Worm (Caenorhabditis elegans) whole organism, L2 larva: ENCODE results near the gene W06G6.10.

Experiments
- C34F6.9 ChIP-seq: fragments of 150-350 bp; optimal IDR thresholded peaks from 2 replicates; lab custom pipeline; 2014; ENCODE audit warnings: missing biosample characterization, missing genetic modification characterization
- F13H6.1 ChIP-seq: sonication (generic microtip); optimal IDR thresholded peaks from 2 replicates; lab custom pipeline; 2016; ENCODE audit warnings: missing genetic modification characterization, missing compliant biosample characterization
- R02D3.7 ChIP-seq: fragments of 150-350 bp; optimal IDR thresholded peaks from 2 replicates; lab custom pipeline; 2014; ENCODE audit warnings: missing biosample characterization, missing genetic modification characterization
- ZK546.5 ChIP-seq: sonication (generic microtip); optimal IDR thresholded peaks from 2 replicates; lab custom pipeline; 2017; ENCODE audit warnings: missing biosample characterization, missing genetic modification characterization
- aly-2 ChIP-seq: fragments of 150-350 bp; optimal IDR thresholded peaks from 2 replicates; lab custom pipeline; 2014; ENCODE audit warnings: missing biosample characterization, missing genetic modification characterization
- ama-1 ChIP-seq: fragments of 150-350 bp; optimal IDR thresholded peaks from 2 replicates; lab custom pipeline; 2018; ENCODE audit warnings: inconsistent platforms
- ceh-16 ChIP-seq: fragments of 150-350 bp; optimal IDR thresholded peaks from 2 replicates; lab custom pipeline; 2014; ENCODE audit warnings: missing biosample characterization, missing genetic modification characterization
- ceh-82 ChIP-seq: fragments of 150-350 bp; optimal IDR thresholded peaks from 2 replicates; lab custom pipeline; 2014; ENCODE audit warnings: missing biosample characterization, missing genetic modification characterization
- crh-2 ChIP-seq: sonication (generic microtip); optimal IDR thresholded peaks from 2 replicates; lab custom pipeline; 2017; ENCODE audit warnings: missing biosample characterization, missing genetic modification characterization
- dmd-4 ChIP-seq: sonication (generic microtip); optimal IDR thresholded peaks from 2 replicates; lab custom pipeline; 2017; ENCODE audit warnings: missing biosample characterization, missing genetic modification characterization
- egl-27 ChIP-seq: sonication (generic microtip); optimal IDR thresholded peaks from 3 replicates; lab custom pipeline; 2017; ENCODE audit warnings: missing biosample characterization, missing genetic modification reagents, missing genetic modification characterization
- fos-1 ChIP-seq: fragments of 150-350 bp; optimal IDR thresholded peaks from 2 replicates; lab custom pipeline; 2014; ENCODE audit warnings: missing biosample characterization, missing genetic modification characterization
- gmeb-1 ChIP-seq: fragments of 150-350 bp; optimal IDR thresholded peaks from 2 replicates; lab custom pipeline; 2014; ENCODE audit warnings: missing biosample characterization, missing genetic modification characterization
- lin-11 ChIP-seq: fragments of 150-350 bp; sonication (generic microtip); optimal IDR thresholded peaks from 2 replicates; lab custom pipeline; 2014; ENCODE audit warnings: missing biosample characterization, missing genetic modification characterization, inconsistent platforms, mixed read lengths
- lin-13 ChIP-seq: fragments of 150-350 bp; optimal IDR thresholded peaks from 2 replicates; lab custom pipeline; 2014; ENCODE audit warnings: missing biosample characterization, missing genetic modification reagents, missing genetic modification characterization
- lin-39 ChIP-seq: fragments of 150-350 bp; optimal IDR thresholded peaks from 2 replicates; lab custom pipeline; 2014; ENCODE audit warnings: missing biosample characterization, missing genetic modification reagents, missing genetic modification characterization
- mab-5 ChIP-seq: fragments of 150-350 bp; optimal IDR thresholded peaks from 2 replicates; lab custom pipeline; 2014; ENCODE audit warnings: missing biosample characterization, missing genetic modification characterization
- nhr-10 ChIP-seq: sonication (generic microtip); optimal IDR thresholded peaks from 2 replicates; lab custom pipeline; 2017; ENCODE audit warnings: missing biosample characterization, missing genetic modification characterization
- nhr-129 ChIP-seq: fragments of 150-350 bp; optimal IDR thresholded peaks from 2 replicates; lab custom pipeline; 2014; ENCODE audit warnings: missing biosample characterization, missing genetic modification characterization
- nhr-23 ChIP-seq: fragments of 150-350 bp; optimal IDR thresholded peaks from 2 replicates; lab custom pipeline; 2014; ENCODE audit warnings: missing biosample characterization, missing genetic modification reagents, missing genetic modification characterization
- nhr-237 ChIP-seq: fragments of 150-350 bp; optimal IDR thresholded peaks from 2 replicates; lab custom pipeline; 2014; ENCODE audit warnings: missing biosample characterization, missing genetic modification characterization
- nhr-25 ChIP-seq: fragments of 150-350 bp; sonication (generic microtip); optimal IDR thresholded peaks from 3 replicates; lab custom pipeline; 2014; ENCODE audit warnings: missing biosample characterization, missing genetic modification characterization
- nhr-6 ChIP-seq: fragments of 150-350 bp; optimal IDR thresholded peaks from 2 replicates; lab custom pipeline; 2014; ENCODE audit warnings: missing biosample characterization, missing genetic modification characterization
- nhr-77 ChIP-seq: fragments of 150-350 bp; optimal IDR thresholded peaks from 2 replicates; lab custom pipeline; 2014; ENCODE audit warnings: missing biosample characterization, missing genetic modification characterization
- peb-1 ChIP-seq: fragments of 150-350 bp; optimal IDR thresholded peaks from 2 replicates; lab custom pipeline; 2014; ENCODE audit warnings: missing biosample characterization, missing genetic modification characterization
- sem-4 ChIP-seq: fragments of 150-350 bp; optimal IDR thresholded peaks from 2 replicates; lab custom pipeline; 2014; ENCODE audit warnings: missing biosample characterization, missing genetic modification reagents, missing genetic modification characterization
- sma-3 ChIP-seq: sonication (generic microtip); optimal IDR thresholded peaks from 2 replicates; lab custom pipeline; 2016; ENCODE audit warnings: missing genetic modification reagents, missing genetic modification characterization, missing compliant biosample characterization
- sma-9 ChIP-seq, 2 experiments: fragments of 150-350 bp in 1 of 2; sonication (generic microtip) in 1 of 2; optimal IDR thresholded peaks; 2 replicates each; lab custom pipeline; 2014 to 2016; ENCODE audit warnings: missing genetic modification characterization in 2 of 2, mild to moderate bottlenecking in 1 of 2, missing biosample characterization in 1 of 2, missing compliant biosample characterization in 1 of 2, missing genetic modification reagents in 1 of 2, moderate library complexity in 1 of 2
- snpc-4 ChIP-seq: fragments of 150-350 bp; optimal IDR thresholded peaks from 2 replicates; lab custom pipeline; 2014; ENCODE audit warnings: missing biosample characterization, missing genetic modification characterization
- unc-39 ChIP-seq: fragments of 150-350 bp; optimal IDR thresholded peaks from 2 replicates; lab custom pipeline; 2014; ENCODE audit warnings: missing biosample characterization, missing genetic modification characterization
- ztf-1 ChIP-seq: fragments of 200-800 bp; sonication (Bioruptor generic); conservative IDR thresholded peaks from 2 replicates; pipeline ENCODE4 v1.3.6; 2022; ENCODE audit warnings: missing genetic modification characterization, missing compliant biosample characterization
- ztf-11 ChIP-seq: sonication (generic microtip); optimal IDR thresholded peaks from 2 replicates; lab custom pipeline; 2017; ENCODE audit warnings: missing biosample characterization, missing genetic modification characterization

W06G6.10 gene

DNA sequence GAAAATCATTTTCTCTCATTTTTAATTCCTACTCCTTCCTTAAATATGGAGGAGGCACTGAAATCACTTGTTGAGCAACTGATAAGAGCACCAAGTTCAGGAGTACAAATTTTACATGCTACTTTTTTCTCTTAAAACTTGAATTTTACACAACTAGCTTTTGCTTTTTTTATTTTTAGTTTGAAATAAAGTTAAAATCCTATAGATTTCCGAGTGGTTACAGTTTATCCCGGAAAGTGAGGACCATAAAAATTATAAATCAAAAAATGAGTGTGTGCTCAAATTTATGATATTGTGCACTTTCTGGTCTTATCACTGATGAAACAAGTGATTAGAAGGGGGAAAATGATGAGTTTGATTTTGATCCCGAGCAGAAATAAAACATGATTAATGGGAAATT is 19.0 kb downstream of the W06G6.10 start, which contains the start of gene oac-53:
oac-53 (minus strand) TSS at position 9 of the 400 bp plus-strand sequence.
- TF ChIP-seq nhr-23 (tag; lab: Kevin White, UChicago) (no peak), fos-1 (peak; percentile 69)

DNA sequence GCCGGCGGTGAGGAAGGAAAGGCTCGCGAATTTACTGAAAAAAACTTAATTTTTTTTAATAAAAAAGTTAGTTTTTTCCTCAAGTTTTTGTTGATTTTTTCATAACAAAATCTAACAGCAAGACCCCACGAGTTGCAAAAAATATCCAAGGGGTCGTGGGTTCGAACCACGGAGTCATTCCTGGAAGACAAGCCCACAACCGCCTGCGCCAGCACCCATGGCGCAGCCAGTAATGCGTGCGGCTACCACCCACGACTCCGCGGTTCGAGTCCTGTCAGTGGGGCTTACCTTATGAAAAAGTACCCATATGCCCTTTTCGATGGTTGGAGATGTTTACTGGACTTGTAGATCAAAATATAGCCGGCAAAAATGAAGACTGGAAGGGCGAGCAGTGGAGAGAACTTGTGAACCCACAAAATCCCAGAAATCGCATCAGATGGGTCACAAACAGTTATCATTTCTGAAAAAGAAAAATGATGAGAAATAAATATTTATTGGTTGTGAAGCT is 24.2 kb downstream of the W06G6.10 start, which contains the start of gene Y70C5A.2:
Y70C5A.2 (minus strand) TSS at position 458 of the 508 bp plus-strand sequence.
- TF ChIP-seq egl-27 (tag; lab: Kevin White, UChicago) = no peak
- TF ChIP-seq sma-9 (GFP tag; optimal IDR thresholded peaks at IDR 0.05; lab: Kevin White, UChicago) = no peak
- no peak for TF ChIP-seq sma-9 (tag; optimal IDR thresholded peaks at IDR 0.05; lab: Kevin White, UChicago)
- no peak for TF ChIP-seq gmeb-1 (tag; lab: Kevin White, UChicago)

DNA sequence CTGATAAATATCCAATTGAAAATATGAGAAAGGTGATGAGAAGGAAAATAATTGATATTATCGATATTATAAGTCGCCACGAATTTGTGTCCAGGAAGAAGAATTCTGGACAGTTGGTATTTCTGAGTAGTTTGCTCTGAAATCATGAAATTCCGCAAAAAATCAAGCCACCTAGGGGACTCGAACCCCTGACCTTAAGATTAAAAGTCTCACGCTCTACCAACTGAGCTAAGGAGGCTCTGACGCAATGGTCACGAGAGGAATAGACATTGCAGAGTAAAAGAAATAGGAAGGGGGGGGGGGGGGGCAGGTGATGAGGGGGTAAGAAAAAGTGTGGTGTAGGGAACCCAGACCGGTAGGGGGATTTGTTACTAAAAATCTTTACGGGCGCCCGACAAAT is 25.1 kb downstream of the W06G6.10 start:
- no peak for TF ChIP-seq ama-1 (lab: Kevin White, UChicago)
- no peak for TF ChIP-seq unc-39 (tag; lab: Kevin White, UChicago)
- TF ChIP-seq egl-27 (tag; lab: Kevin White, UChicago) = no peak
- TF ChIP-seq snpc-4 = no peak
- TF ChIP-seq crh-2 = no peak
- no peak for TF ChIP-seq gmeb-1 (tag; lab: Kevin White, UChicago)
- TF ChIP-seq nhr-77 (tag; lab: Kevin White, UChicago) = no peak
- no peak for TF ChIP-seq nhr-237
- TF ChIP-seq ztf-1 = no peak
- TF ChIP-seq lin-11 (tag; lab: Kevin White, UChicago) = no peak
- no peak for TF ChIP-seq mab-5 (tag; lab: Kevin White, UChicago)
- no peak for TF ChIP-seq nhr-25 (tag; lab: Kevin White, UChicago)
- no peak for TF ChIP-seq ZK546.5 (tag; lab: Kevin White, UChicago)
- TF ChIP-seq R02D3.7 = no peak

DNA sequence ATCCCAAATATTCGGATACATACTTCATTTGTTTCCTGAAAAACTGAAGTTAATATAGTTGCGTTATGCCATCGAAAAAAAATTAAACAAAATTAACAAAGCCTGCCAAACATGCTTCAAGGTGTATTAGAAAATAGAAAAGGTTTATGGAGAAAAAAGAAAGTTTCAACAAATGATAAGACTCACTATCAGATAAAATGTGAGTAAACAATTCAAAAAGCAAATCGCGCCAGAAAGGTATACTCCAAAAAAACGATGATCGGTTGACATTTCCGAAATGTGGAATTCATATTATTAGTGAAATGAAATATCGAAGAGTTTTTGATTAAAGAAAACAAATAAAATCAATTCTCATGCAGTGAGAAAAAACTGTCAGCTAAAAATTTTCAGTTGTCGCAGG is 26.1 kb downstream of the W06G6.10 start, which contains the start of gene Y70C5A.3:
Y70C5A.3 (minus strand) TSS at position 50 of the 400 bp plus-strand sequence.
- peak; percentile 22 for TF ChIP-seq fos-1
- no peak for TF ChIP-seq sem-4 (tag; lab: Kevin White, UChicago)
- TF ChIP-seq ztf-11 (tag; lab: Kevin White, UChicago) = no peak

DNA sequence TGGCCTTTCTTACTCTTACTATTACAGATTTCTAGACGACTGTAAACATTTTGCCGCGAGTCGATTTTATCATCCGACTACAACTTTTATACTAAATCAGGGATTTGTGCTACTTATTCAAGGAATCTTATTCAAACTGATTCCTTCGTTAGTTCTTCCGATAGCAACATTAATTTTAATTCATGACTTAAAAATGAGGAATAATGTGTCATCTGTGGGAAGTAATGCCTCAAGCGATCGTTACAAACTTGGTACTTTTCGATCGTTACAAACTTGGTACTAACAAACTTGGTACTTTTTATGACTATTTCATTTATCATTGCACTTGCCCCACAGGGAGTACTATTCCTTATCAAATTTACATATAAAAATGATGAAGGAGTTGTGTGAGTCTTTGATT is 29.5 kb downstream of the W06G6.10 start, which contains the start of gene Y70C5A.4:
Y70C5A.4 (plus strand) TSS at position 301 of the 400 bp plus-strand sequence.
- no peak for TF ChIP-seq R02D3.7
- TF ChIP-seq nhr-23 (tag; lab: Kevin White, UChicago) = no peak
- no peak for TF ChIP-seq crh-2
- TF ChIP-seq nhr-10 (tag; lab: Kevin White, UChicago) = no peak
- TF ChIP-seq peb-1 (tag; lab: Kevin White, UChicago) = no peak
- TF ChIP-seq F13H6.1 (tag; lab: Kevin White, UChicago) = no peak
- no peak for TF ChIP-seq lin-13 (GFP tag; lab: Kevin White, UChicago)
- TF ChIP-seq gmeb-1 (tag; lab: Kevin White, UChicago) = no peak
- TF ChIP-seq ceh-82 (tag; lab: Kevin White, UChicago) = no peak
- no peak for TF ChIP-seq lin-39
- no peak for TF ChIP-seq C34F6.9 (tag; lab: Kevin White, UChicago)
- TF ChIP-seq nhr-129 = no peak
- TF ChIP-seq sem-4 (tag; lab: Kevin White, UChicago) = no peak
- no peak for TF ChIP-seq ceh-16 (tag; lab: Kevin White, UChicago)
- no peak for TF ChIP-seq aly-2 (tag; lab: Kevin White, UChicago)
- TF ChIP-seq sma-3 = no peak
- TF ChIP-seq dmd-4 (tag; lab: Kevin White, UChicago) = no peak
- TF ChIP-seq, all 48 proteins: peak for 0

DNA sequence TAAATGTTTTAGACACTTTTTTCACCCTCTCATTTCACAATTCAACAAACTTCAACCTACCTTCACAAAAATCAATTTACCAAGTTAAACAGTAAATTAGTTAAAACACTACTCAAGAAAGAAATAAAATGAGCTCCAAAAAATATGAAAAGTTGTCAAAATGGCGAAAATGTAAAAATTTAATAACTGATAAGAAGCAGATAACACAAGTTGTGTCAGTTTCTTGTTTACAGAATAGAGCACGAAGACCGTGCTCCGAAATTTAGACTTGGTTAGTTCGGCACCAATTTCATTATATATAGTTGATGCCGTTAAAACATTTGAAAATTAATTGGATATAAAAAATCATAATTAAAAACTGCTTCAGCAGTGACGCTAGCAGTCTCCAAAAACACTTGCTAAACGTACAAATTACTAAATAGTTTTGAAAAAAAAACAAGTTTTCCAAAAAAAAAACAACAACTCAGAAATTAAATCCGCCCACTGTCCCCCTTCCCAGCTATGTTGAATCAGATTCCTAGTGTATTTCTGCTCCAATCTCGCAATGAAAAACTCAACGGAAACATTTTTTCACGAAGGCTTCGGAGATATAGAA is 36.1 kb downstream of the W06G6.10 start, which contains the start of gene srw-54:
srw-54 (plus strand) TSS at position 545 of the 595 bp plus-strand sequence.
- no peak for TF ChIP-seq nhr-6 (tag; lab: Kevin White, UChicago)
- TF ChIP-seq fos-1 = peak; percentile 49
